Worm (Caenorhabditis elegans) whole organism, late embryonic: ENCODE results near the gene Y75B8A.18.

Source experiments
- K02D7.2 ChIP-seq: sonication (generic microtip); optimal IDR thresholded peaks from 2 replicates; lab custom pipeline; 2017; ENCODE audit warnings: mild to moderate bottlenecking, missing genetic modification characterization, missing compliant biosample characterization
- K09A11.1 ChIP-seq: sonication (generic microtip); optimal IDR thresholded peaks from 2 replicates; lab custom pipeline; 2017; ENCODE audit warnings: antibody characterized with exemption, mild to moderate bottlenecking, missing genetic modification characterization, missing compliant biosample characterization; ENCODE audit not compliant: insufficient read depth
- Y22D7AL.16 ChIP-seq: sonication (generic microtip); optimal IDR thresholded peaks from 2 replicates; lab custom pipeline; 2016; ENCODE audit warnings: missing genetic modification characterization, missing compliant biosample characterization
- ama-1 ChIP-seq: fragments of 150-350 bp; optimal IDR thresholded peaks from 2 replicates; lab custom pipeline; 2014
- ceh-48 ChIP-seq: sonication (generic microtip); optimal IDR thresholded peaks from 2 replicates; lab custom pipeline; 2016; ENCODE audit warnings: missing genetic modification characterization, inconsistent platforms, missing compliant biosample characterization
- fkh-10 ChIP-seq: fragments of 150-350 bp; optimal IDR thresholded peaks from 2 replicates; lab custom pipeline; 2014; ENCODE audit warnings: missing biosample characterization, missing genetic modification reagents, missing genetic modification characterization
- nhr-11 ChIP-seq: fragments of 150-350 bp; optimal IDR thresholded peaks from 2 replicates; lab custom pipeline; 2014; ENCODE audit warnings: missing biosample characterization, missing genetic modification characterization
- pag-3 ChIP-seq: sonication (generic microtip); optimal IDR thresholded peaks from 2 replicates; lab custom pipeline; 2016; ENCODE audit warnings: missing compliant biosample characterization, missing genetic modification characterization, borderline replicate concordance
- pha-4 ChIP-seq: fragments of 150-350 bp; optimal IDR thresholded peaks from 2 replicates; lab custom pipeline; 2018; ENCODE audit warnings: missing biosample characterization, missing genetic modification reagents, missing genetic modification characterization
- pqm-1 ChIP-seq: sonication (generic microtip); optimal IDR thresholded peaks from 2 replicates; lab custom pipeline; 2016; ENCODE audit warnings: missing genetic modification characterization, missing compliant biosample characterization
- sox-4 ChIP-seq: sonication (generic microtip); optimal IDR thresholded peaks from 2 replicates; lab custom pipeline; 2017; ENCODE audit warnings: mild to moderate bottlenecking, missing genetic modification characterization, inconsistent platforms, missing compliant biosample characterization

DNA sequence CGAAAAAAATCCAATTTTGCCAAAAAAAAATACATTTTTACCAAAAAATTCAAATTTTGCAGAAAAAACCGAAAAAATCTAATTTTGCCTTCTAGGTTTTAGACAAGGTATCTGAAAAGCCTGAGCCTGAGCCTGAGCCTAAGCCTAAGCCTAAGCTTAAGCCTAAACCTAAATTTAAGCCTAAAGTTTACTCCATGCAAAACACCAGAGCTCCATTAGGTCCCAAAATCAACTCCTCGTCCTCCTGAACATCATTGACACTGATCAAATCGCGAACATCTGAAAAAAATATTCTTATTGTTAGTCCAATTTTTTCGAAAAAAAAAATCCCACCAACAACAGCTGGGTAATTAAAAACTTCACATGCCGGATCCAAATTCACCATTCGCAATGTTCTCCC lies 8.0 kb downstream of the Y75B8A.18 start:
- no peak for TF ChIP-seq pha-4 (tag; lab: Kevin White, UChicago)
- TF ChIP-seq ceh-48: no peak
- TF ChIP-seq nhr-11 (tag; lab: Kevin White, UChicago): no peak
- TF ChIP-seq ama-1: no peak
- TF ChIP-seq sox-4 (tag; lab: Kevin White, UChicago): no peak
- no peak for TF ChIP-seq pag-3 (tag; lab: Kevin White, UChicago)
- TF ChIP-seq pqm-1: no peak
- no peak for TF ChIP-seq fkh-10 (GFP tag; lab: Kevin White, UChicago)
- TF ChIP-seq K09A11.1 (tag; lab: Kevin White, UChicago): no peak
- no peak for TF ChIP-seq Y22D7AL.16 (tag; lab: Kevin White, UChicago)
- no peak for TF ChIP-seq K02D7.2
